Worm (Caenorhabditis elegans): ENCODE data around the gene F08B12.11.

DNA sequence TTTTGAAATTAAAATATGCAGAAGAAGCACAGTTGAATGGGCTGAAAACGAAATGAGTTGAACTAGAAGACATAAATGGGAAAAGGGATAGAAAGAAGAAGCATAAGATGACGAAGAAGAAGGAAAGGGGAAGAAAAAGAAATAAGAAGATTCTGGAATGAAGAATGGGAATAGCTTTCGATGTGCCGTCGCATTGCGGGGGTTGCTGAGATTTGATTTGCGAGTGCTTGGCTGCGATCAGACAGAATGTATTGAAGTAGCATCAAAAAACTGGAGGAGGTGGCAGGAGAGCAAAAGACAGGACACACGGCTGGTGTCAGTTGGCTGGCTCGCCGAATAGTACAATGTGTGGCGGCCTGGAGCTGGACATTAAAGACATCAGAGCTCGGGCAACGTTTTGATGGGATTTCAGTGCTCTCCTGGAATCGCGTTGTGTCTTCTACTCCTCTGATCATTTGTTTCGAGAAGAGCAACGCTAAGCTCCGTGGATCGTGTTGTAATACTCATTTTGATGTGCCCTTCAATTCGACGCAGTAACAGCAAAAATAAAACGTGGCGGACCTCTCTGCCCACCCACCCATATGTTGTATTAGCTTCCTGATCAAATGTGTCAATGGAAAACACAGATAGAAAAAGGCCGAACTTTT lies 5.6 kb upstream of the F08B12.11 start:
- TF ChIP-seq dve-1 (tag; optimal IDR thresholded peaks at IDR 0.05) (no peak), pag-3 (tag; optimal IDR thresholded peaks at IDR 0.05; ENCODE audit: borderline replicate concordance) (no peak), Y22D7AL.16 (tag; optimal IDR thresholded peaks at IDR 0.05) (no peak)
